Worm (Caenorhabditis elegans): ENCODE results near the gene pepm-1.

Gene pepm-1

ce11 chrV:14361973-14362372, 33.1 kb downstream of the pepm-1 start:
- TF ChIP-seq F13H6.1 (tag; optimal IDR thresholded peaks at IDR 0.05): no peak
- no peak for TF ChIP-seq ceh-34 (tag; optimal IDR thresholded peaks at IDR 0.05)
- no peak for TF ChIP-seq lin-11 (tag; optimal IDR thresholded peaks at IDR 0.05)
- TF ChIP-seq T23F11.4 (GFP tag; optimal IDR thresholded peaks at IDR 0.05): no peak
- no peak for TF ChIP-seq K02D7.2 (tag; optimal IDR thresholded peaks at IDR 0.05)
- TF ChIP-seq unc-86 (tag; optimal IDR thresholded peaks at IDR 0.05): no peak
- no peak for TF ChIP-seq ceh-24 (tag; optimal IDR thresholded peaks at IDR 0.05)
- no peak for TF ChIP-seq C08G9.2 (tag; optimal IDR thresholded peaks at IDR 0.05)
- TF ChIP-seq unc-55 (GFP tag; optimal IDR thresholded peaks at IDR 0.05): no peak
- TF ChIP-seq syd-9 (tag; optimal IDR thresholded peaks at IDR 0.05): no peak
- TF ChIP-seq npax-4 (tag; optimal IDR thresholded peaks at IDR 0.05): no peak
- no peak for TF ChIP-seq pat-9 (tag; optimal IDR thresholded peaks at IDR 0.05)
- no peak for TF ChIP-seq ceh-14 (tag; optimal IDR thresholded peaks at IDR 0.05)
- no peak for TF ChIP-seq gmeb-2 (tag; optimal IDR thresholded peaks at IDR 0.05)
- TF ChIP-seq sox-2 (GFP tag; IDR thresholded peaks at IDR 0.05): no peak
- TF ChIP-seq pax-1 (tag; optimal IDR thresholded peaks at IDR 0.05): no peak
- no peak for TF ChIP-seq odd-2 (tag; optimal IDR thresholded peaks at IDR 0.05)

ce11 chrV:14364586-14365248, 35.8 kb downstream of the pepm-1 start:
- TF ChIP-seq K02D7.2 (tag; optimal IDR thresholded peaks at IDR 0.05): no peak
- TF ChIP-seq lin-11 (tag; optimal IDR thresholded peaks at IDR 0.05): no peak
- peak; percentile 13 for TF ChIP-seq nfya-1 (tag; optimal IDR thresholded peaks at IDR 0.05)
- no peak for TF ChIP-seq ceh-19 (GFP tag; optimal IDR thresholded peaks at IDR 0.05)

ce11 chrV:14366487-14366962, 37.6 kb downstream of the pepm-1 start:
- TF ChIP-seq madf-2 (tag; optimal IDR thresholded peaks at IDR 0.05) (no peak), pha-4 (tag; optimal IDR thresholded peaks at IDR 0.05) (no peak), ceh-45 (GFP tag; IDR thresholded peaks at IDR 0.05) (no peak), pros-1 (tag; optimal IDR thresholded peaks at IDR 0.05) (no peak), elt-2 (tag; optimal IDR thresholded peaks at IDR 0.05) (no peak), ref-2 (tag; optimal IDR thresholded peaks at IDR 0.05) (peak; percentile 15), hlh-30 (tag; optimal IDR thresholded peaks at IDR 0.05; ENCODE audit: insufficient read depth) (no peak), nhr-232 (tag; optimal IDR thresholded peaks at IDR 0.05) (no peak), pat-9 (tag; optimal IDR thresholded peaks at IDR 0.05) (no peak), odd-2 (tag; optimal IDR thresholded peaks at IDR 0.05) (no peak), ama-1 (optimal IDR thresholded peaks at IDR 0.05) (no peak), eyg-1 (tag; optimal IDR thresholded peaks at IDR 0.05) (no peak), T23F11.4 (GFP tag; optimal IDR thresholded peaks at IDR 0.05) (no peak), Y22D7AL.16 (tag; optimal IDR thresholded peaks at IDR 0.05) (no peak), che-1 (tag; optimal IDR thresholded peaks at IDR 0.05) (no peak), unc-3 (GFP tag; conservative IDR thresholded peaks at IDR 0.05) (no peak), unc-3 (tag; optimal IDR thresholded peaks at IDR 0.05) (no peak), F13H6.1 (tag; optimal IDR thresholded peaks at IDR 0.05) (no peak), mec-3 (tag; optimal IDR thresholded peaks at IDR 0.05; ENCODE audit: borderline replicate concordance) (peak; percentile 55), pax-1 (tag; optimal IDR thresholded peaks at IDR 0.05) (no peak), ztf-16 (tag; optimal IDR thresholded peaks at IDR 0.05) (no peak), hlh-13 (GFP tag; optimal IDR thresholded peaks at IDR 0.05) (no peak), hlh-15 (tag; optimal IDR thresholded peaks at IDR 0.05) (no peak), sdc-2 (tag; optimal IDR thresholded peaks at IDR 0.05) (peak; percentile 2), dmd-4 (tag; optimal IDR thresholded peaks at IDR 0.05; ENCODE audit: borderline replicate concordance) (peak; percentile 1), syd-9 (tag; optimal IDR thresholded peaks at IDR 0.05) (no peak), fkh-6 (tag; optimal IDR thresholded peaks at IDR 0.05) (no peak), K09A11.1 (tag; optimal IDR thresholded peaks at IDR 0.05; ENCODE audit: insufficient read depth) (no peak), ets-4 (tag; optimal IDR thresholded peaks at IDR 0.05) (no peak), gmeb-2 (tag; optimal IDR thresholded peaks at IDR 0.05) (no peak), C08G9.2 (tag; optimal IDR thresholded peaks at IDR 0.05) (peak; percentile 42), ceh-18 (tag; optimal IDR thresholded peaks at IDR 0.05) (no peak), hlh-6 (tag; optimal IDR thresholded peaks at IDR 0.05) (no peak), ceh-34 (tag; optimal IDR thresholded peaks at IDR 0.05) (no peak), C38D4.7 (GFP tag; optimal IDR thresholded peaks at IDR 0.05) (no peak), lin-11 (tag; optimal IDR thresholded peaks at IDR 0.05) (no peak), hlh-8 (tag; optimal IDR thresholded peaks at IDR 0.05) (no peak), unc-42 (tag; optimal IDR thresholded peaks at IDR 0.05) (no peak), nfya-1 (tag; optimal IDR thresholded peaks at IDR 0.05) (no peak)

All from whole organism, late embryonic.